Worm (Caenorhabditis elegans) whole organism, young adult: ENCODE results near the gene C33A12.19.

Experiments used
- B0035.1 ChIP-seq: sonication (generic microtip); optimal IDR thresholded peaks from 2 replicates; lab custom pipeline; 2016; ENCODE audit warnings: missing genetic modification characterization, mild to moderate bottlenecking, missing compliant biosample characterization, missing genotype, missing genetic modification reagents
- C17E4.6 ChIP-seq: fragments of 200-800 bp; sonication (Bioruptor generic); IDR thresholded peaks from 2 replicates; pipeline ENCODE4 v1.3.6; 2022; ENCODE audit warnings: missing genetic modification reagents, missing genetic modification characterization, missing compliant biosample characterization
- F23B12.7 ChIP-seq: sonication (generic microtip); optimal IDR thresholded peaks from 2 replicates; lab custom pipeline; 2017; ENCODE audit warnings: missing genetic modification characterization, mild to moderate bottlenecking, missing compliant biosample characterization, antibody characterized with exemption, moderate library complexity; ENCODE audit not compliant: insufficient read depth
- F49E8.2 ChIP-seq: sonication (generic microtip); optimal IDR thresholded peaks from 3 replicates; lab custom pipeline; 2017; ENCODE audit warnings: missing genetic modification characterization, mild to moderate bottlenecking, missing compliant biosample characterization, antibody characterized with exemption, moderate library complexity; ENCODE audit not compliant: insufficient read depth
- F57A8.1 ChIP-seq: fragments of 200-800 bp; sonication (Bioruptor generic); optimal IDR thresholded peaks from 2 replicates; lab custom pipeline; 2018; ENCODE audit warnings: mild to moderate bottlenecking, missing genetic modification characterization, moderate library complexity, missing compliant biosample characterization
- K11D2.4 ChIP-seq: fragments of 200-800 bp; sonication (Bioruptor generic); IDR thresholded peaks from 2 replicates; pipeline ENCODE4 v1.3.6; 2022; ENCODE audit warnings: missing genetic modification reagents, missing genetic modification characterization, missing compliant biosample characterization
- K12H6.12 ChIP-seq: fragments of 200-800 bp; sonication (Bioruptor generic); optimal IDR thresholded peaks from 2 replicates; lab custom pipeline; 2018; ENCODE audit warnings: mild to moderate bottlenecking, missing genetic modification characterization, missing compliant biosample characterization
- T07F8.4 ChIP-seq: sonication (generic microtip); optimal IDR thresholded peaks from 2 replicates; lab custom pipeline; 2016; ENCODE audit warnings: mild to moderate bottlenecking, missing genetic modification characterization, moderate library complexity, missing compliant biosample characterization
- T26A5.8 ChIP-seq: sonication (generic microtip); optimal IDR thresholded peaks from 2 replicates; lab custom pipeline; 2016; ENCODE audit warnings: missing genetic modification characterization, missing compliant biosample characterization
- Y56A3A.18 ChIP-seq: fragments of 200-800 bp; sonication (Bioruptor generic); IDR thresholded peaks from 2 replicates; pipeline ENCODE4 v1.3.6; 2022; ENCODE audit warnings: missing genetic modification reagents, missing genetic modification characterization, missing compliant biosample characterization
- Y79H2A.3 ChIP-seq: fragments of 200-800 bp; sonication (Bioruptor generic); conservative IDR thresholded peaks from 2 replicates; pipeline ENCODE4 v1.3.6; 2022; ENCODE audit warnings: missing genetic modification reagents, missing genetic modification characterization, missing compliant biosample characterization
- ZK185.1 ChIP-seq: sonication (generic microtip); optimal IDR thresholded peaks from 2 replicates; lab custom pipeline; 2016; ENCODE audit warnings: mild to moderate bottlenecking, missing genetic modification characterization, missing compliant biosample characterization; ENCODE audit not compliant: poor library complexity, severe bottlenecking
- akir-1 ChIP-seq: fragments of 200-800 bp; sonication (Bioruptor generic); optimal IDR thresholded peaks from 2 replicates; lab custom pipeline; 2018; ENCODE audit warnings: mild to moderate bottlenecking, missing genetic modification characterization, moderate library complexity, missing compliant biosample characterization
- aptf-2 ChIP-seq: fragments of 200-800 bp; sonication (Bioruptor generic); conservative IDR thresholded peaks from 2 replicates; pipeline ENCODE4 v1.3.6; 2022; ENCODE audit warnings: missing genetic modification reagents, missing genetic modification characterization, missing compliant biosample characterization
- attf-6 ChIP-seq: fragments of 200-800 bp; sonication (Bioruptor generic); IDR thresholded peaks from 2 replicates; pipeline ENCODE4 v1.3.6; 2022; ENCODE audit warnings: missing genetic modification reagents, missing genetic modification characterization, missing compliant biosample characterization
- bed-1 ChIP-seq: fragments of 200-800 bp; sonication (Bioruptor generic); IDR thresholded peaks from 2 replicates; pipeline ENCODE4 v1.3.6; 2022; ENCODE audit warnings: missing genetic modification reagents, missing genetic modification characterization, missing compliant biosample characterization
- bed-2 ChIP-seq: fragments of 200-800 bp; sonication (Bioruptor generic); IDR thresholded peaks from 2 replicates; pipeline ENCODE4 v1.3.6; 2022; ENCODE audit warnings: missing genetic modification reagents, missing genetic modification characterization, missing compliant biosample characterization
- ccch-3 ChIP-seq: fragments of 200-800 bp; sonication (Bioruptor generic); optimal IDR thresholded peaks from 2 replicates; lab custom pipeline; 2018; ENCODE audit warnings: mild to moderate bottlenecking, missing genetic modification characterization, missing compliant biosample characterization
- ceh-100 ChIP-seq: fragments of 200-800 bp; sonication (Bioruptor generic); IDR thresholded peaks from 2 replicates; pipeline ENCODE4 v1.3.6; 2022; ENCODE audit warnings: missing genetic modification reagents, missing genetic modification characterization, missing compliant biosample characterization
- dpff-1 ChIP-seq: sonication (generic microtip); optimal IDR thresholded peaks from 2 replicates; lab custom pipeline; 2017; ENCODE audit warnings: mild to moderate bottlenecking, missing genetic modification characterization, missing compliant biosample characterization
- efl-1 ChIP-seq: fragments of 150-350 bp; optimal IDR thresholded peaks from 2 replicates; lab custom pipeline; 2014; ENCODE audit warnings: missing biosample characterization, missing genetic modification reagents, missing genetic modification characterization
- egrh-3 ChIP-seq: fragments of 200-800 bp; sonication (Bioruptor generic); IDR thresholded peaks from 2 replicates; pipeline ENCODE4 v1.3.6; 2022; ENCODE audit warnings: missing genetic modification reagents, missing genetic modification characterization, missing compliant biosample characterization
- ekl-4 ChIP-seq: fragments of 200-800 bp; sonication (Bioruptor generic); IDR thresholded peaks from 2 replicates; pipeline ENCODE4 v1.3.6; 2022; ENCODE audit warnings: missing genetic modification reagents, missing genetic modification characterization, missing compliant biosample characterization
- gei-17 ChIP-seq: fragments of 200-800 bp; sonication (Bioruptor generic); optimal IDR thresholded peaks from 2 replicates; lab custom pipeline; 2018; ENCODE audit warnings: mild to moderate bottlenecking, missing genetic modification characterization, missing compliant biosample characterization
- hmg-1.2 ChIP-seq: fragments of 200-800 bp; sonication (Bioruptor generic); IDR thresholded peaks from 2 replicates; pipeline ENCODE4 v1.3.6; 2022; ENCODE audit warnings: missing genetic modification reagents, missing genetic modification characterization, missing compliant biosample characterization
- hmg-20 ChIP-seq: fragments of 200-800 bp; sonication (Bioruptor generic); IDR thresholded peaks from 2 replicates; pipeline ENCODE4 v1.3.6; 2022; ENCODE audit warnings: missing genetic modification reagents, missing genetic modification characterization, missing compliant biosample characterization
- hrde-1 ChIP-seq: sonication (generic microtip); optimal IDR thresholded peaks from 2 replicates; lab custom pipeline; 2016; ENCODE audit warnings: missing genetic modification characterization, mild to moderate bottlenecking, missing compliant biosample characterization, moderate library complexity, missing genotype, missing genetic modification reagents, borderline replicate concordance
- let-607 ChIP-seq, 2 experiments: fragments of 200-800 bp in 1 of 2; sonication (Bioruptor generic) in 1 of 2; sonication (generic microtip) in 1 of 2; optimal IDR thresholded peaks; 2 replicates each; lab custom pipeline; 2016 to 2018; ENCODE audit warnings: mild to moderate bottlenecking in 2 of 2, missing compliant biosample characterization in 2 of 2, missing genetic modification characterization in 2 of 2, moderate library complexity in 2 of 2, missing genotype in 1 of 2
- lin-35 ChIP-seq, 3 experiments: fragments of 150-350 bp in 2 of 3; sonication (generic microtip) in 1 of 3; optimal IDR thresholded peaks; 2 replicates each; lab custom pipeline; 2014 to 2018; ENCODE audit warnings: missing biosample characterization in 3 of 3, missing genetic modification characterization in 3 of 3, missing genetic modification reagents in 3 of 3
- madf-10 ChIP-seq: sonication (generic microtip); optimal IDR thresholded peaks from 2 replicates; lab custom pipeline; 2016; ENCODE audit warnings: mild to moderate bottlenecking, missing genetic modification characterization, missing compliant biosample characterization
- nhr-120 ChIP-seq: fragments of 200-800 bp; sonication (Bioruptor generic); IDR thresholded peaks from 2 replicates; pipeline ENCODE4 v1.3.6; 2022; ENCODE audit warnings: missing genetic modification characterization, missing compliant biosample characterization
- nhr-27 ChIP-seq: fragments of 200-800 bp; sonication (Bioruptor generic); optimal IDR thresholded peaks from 2 replicates; lab custom pipeline; 2018; ENCODE audit warnings: mild to moderate bottlenecking, missing genetic modification characterization, moderate library complexity, missing compliant biosample characterization
- nhr-80 ChIP-seq: sonication (generic microtip); optimal IDR thresholded peaks from 2 replicates; lab custom pipeline; 2016; ENCODE audit warnings: missing genetic modification characterization, missing compliant biosample characterization
- nhr-90 ChIP-seq: sonication (generic microtip); optimal IDR thresholded peaks from 2 replicates; lab custom pipeline; 2016; ENCODE audit warnings: missing genotype, mild to moderate bottlenecking, missing genetic modification characterization, missing compliant biosample characterization
- repo-1 ChIP-seq: sonication (generic microtip); optimal IDR thresholded peaks from 2 replicates; lab custom pipeline; 2017; ENCODE audit warnings: mild to moderate bottlenecking, missing genetic modification characterization, missing compliant biosample characterization
- somi-1 ChIP-seq: fragments of 200-800 bp; sonication (Bioruptor generic); optimal IDR thresholded peaks from 2 replicates; lab custom pipeline; 2018; ENCODE audit warnings: mild to moderate bottlenecking, missing genetic modification characterization, missing compliant biosample characterization
- sptf-2 ChIP-seq: fragments of 200-800 bp; sonication (Bioruptor generic); optimal IDR thresholded peaks from 2 replicates; lab custom pipeline; 2018; ENCODE audit warnings: mild to moderate bottlenecking, missing genetic modification characterization, missing compliant biosample characterization
- tlf-1 ChIP-seq: fragments of 200-800 bp; sonication (Bioruptor generic); optimal IDR thresholded peaks from 2 replicates; lab custom pipeline; 2018; ENCODE audit warnings: mild to moderate bottlenecking, missing genetic modification characterization, missing compliant biosample characterization
- xnd-1 ChIP-seq: sonication (generic microtip); optimal IDR thresholded peaks from 2 replicates; lab custom pipeline; 2016; ENCODE audit warnings: missing genotype, missing genetic modification reagents, missing genetic modification characterization, missing compliant biosample characterization
- zim-3 ChIP-seq: sonication (generic microtip); optimal IDR thresholded peaks from 2 replicates; lab custom pipeline; 2017; ENCODE audit warnings: mild to moderate bottlenecking, missing genetic modification characterization, moderate library complexity, missing compliant biosample characterization
- ztf-28 ChIP-seq: fragments of 200-800 bp; sonication (Bioruptor generic); IDR thresholded peaks from 2 replicates; pipeline ENCODE4 v1.3.6; 2022; ENCODE audit warnings: missing genetic modification reagents, missing genetic modification characterization, missing compliant biosample characterization
- ztf-6 ChIP-seq: fragments of 200-800 bp; sonication (Bioruptor generic); IDR thresholded peaks from 2 replicates; pipeline ENCODE4 v1.3.6; 2022; ENCODE audit warnings: missing genetic modification reagents, missing genetic modification characterization, missing compliant biosample characterization

Gene C33A12.19

DNA sequence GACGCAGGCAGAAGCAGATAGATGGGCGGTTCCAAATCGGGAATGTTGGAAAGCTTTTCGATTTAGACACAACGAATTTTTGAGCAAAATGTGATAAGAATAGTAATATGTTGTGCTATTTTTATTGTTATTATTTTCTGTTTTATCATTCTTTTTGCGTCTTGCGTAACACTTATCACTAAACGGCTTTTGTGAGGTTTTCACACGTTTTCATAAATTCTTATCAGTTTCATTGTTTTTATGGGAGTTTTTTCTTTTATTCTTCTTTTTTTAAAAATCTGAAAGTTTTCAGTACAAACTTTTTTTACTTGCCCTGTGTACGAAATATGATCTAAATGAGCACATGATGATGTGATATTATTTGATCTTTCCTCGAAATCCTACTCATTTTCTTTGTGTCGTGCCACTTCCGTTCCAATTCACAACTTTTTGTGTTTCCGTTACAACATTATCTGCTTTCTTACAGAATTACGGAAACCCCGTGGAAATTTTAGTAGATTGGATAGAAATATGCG, 23.6 kb downstream of the C33A12.19 start, which contains the start of gene fbl-1:
TSS of gene fbl-1 (plus strand) at position 465 of the 515 bp plus-strand sequence.
- TF ChIP-seq nhr-80: peak; percentile 47
- TF ChIP-seq nhr-90 (tag; lab: Kevin White, UChicago): no peak
- TF ChIP-seq Y79H2A.3 (GFP tag; lab: Robert Waterston, UW): no peak

DNA sequence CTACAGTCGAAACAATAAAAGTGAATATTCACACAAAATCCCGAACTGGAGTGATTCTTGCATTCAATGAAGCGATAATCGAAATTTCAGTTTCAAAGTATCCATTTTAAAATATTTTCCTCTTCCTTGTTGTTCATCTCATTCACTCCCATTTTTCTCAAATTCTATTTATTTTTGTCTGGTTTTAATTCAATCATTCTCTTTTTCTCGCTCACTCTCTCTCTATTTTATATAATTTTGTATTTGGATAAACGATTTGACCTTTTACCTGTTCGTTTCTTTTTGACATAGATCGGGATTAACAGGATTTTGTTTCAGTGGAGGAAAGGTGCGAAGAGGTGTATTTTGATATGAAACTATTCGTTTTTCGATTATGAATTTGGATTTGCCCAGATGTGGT, 29.2 kb downstream of the C33A12.19 start, which contains the start of gene T05A1.5:
TSS of gene T05A1.5 (plus strand) at position 301 of the 400 bp plus-strand sequence.
- TF ChIP-seq dpff-1 (tag; lab: Kevin White, UChicago) (no peak), ZK185.1 (tag; lab: Kevin White, UChicago) (no peak), repo-1 (no peak), T07F8.4 (no peak), madf-10 (no peak), ccch-3 (no peak), hmg-20 (GFP tag; lab: Robert Waterston, UW) (no peak), nhr-120 (GFP tag; lab: Robert Waterston, UW) (no peak), F57A8.1 (no peak), nhr-27 (tag; lab: Kevin White, UChicago) (no peak), gei-17 (GFP tag; lab: Kevin White, UChicago) (no peak), K12H6.12 (tag; lab: Kevin White, UChicago) (no peak), egrh-3 (GFP tag; lab: Robert Waterston, UW) (no peak), aptf-2 (GFP tag; lab: Robert Waterston, UW) (no peak)

ce11 chrIV:9563079-9563478, 46.3 kb downstream of the C33A12.19 start, which contains the start of gene col-122:
Gene col-122 (plus strand): TSS chrIV:9563379.
- no peak for TF ChIP-seq nhr-80
- TF ChIP-seq akir-1 (GFP tag; lab: Kevin White, UChicago): no peak
- no peak for TF ChIP-seq Y79H2A.3 (GFP tag; lab: Robert Waterston, UW)
- no peak for TF ChIP-seq ztf-28
- TF ChIP-seq C17E4.6 (GFP tag; lab: Robert Waterston, UW): no peak
- TF ChIP-seq zim-3 (tag; lab: Kevin White, UChicago): no peak
- no peak for TF ChIP-seq F57A8.1
- TF ChIP-seq lin-35 (GFP tag; optimal IDR thresholded peaks at IDR 0.05; lab: Kevin White, UChicago): no peak
- TF ChIP-seq bed-1 (GFP tag; lab: Robert Waterston, UW): no peak
- no peak for TF ChIP-seq Y56A3A.18 (GFP tag; lab: Robert Waterston, UW)
- TF ChIP-seq F49E8.2 (tag; lab: Kevin White, UChicago): no peak
- TF ChIP-seq ceh-100: no peak
- no peak for TF ChIP-seq tlf-1 (GFP tag; lab: Kevin White, UChicago)
- TF ChIP-seq K11D2.4: no peak; the same call in 1 of the 2 replicates
- no peak for TF ChIP-seq hmg-1.2 (GFP tag; lab: Robert Waterston, UW)
- TF ChIP-seq bed-2 (GFP tag; lab: Robert Waterston, UW): no peak
- no peak for TF ChIP-seq somi-1
- TF ChIP-seq repo-1: no peak
- no peak for TF ChIP-seq B0035.1 (tag; lab: Kevin White, UChicago)

ce11 chrIV:9563529-9564376, 47.0 kb downstream of the C33A12.19 start:
- TF ChIP-seq efl-1 (GFP tag; lab: Kevin White, UChicago) (no peak), xnd-1 (no peak), ekl-4 (GFP tag; lab: Robert Waterston, UW) (no peak), tlf-1 (GFP tag; lab: Kevin White, UChicago) (no peak), attf-6 (no peak), T26A5.8 (peak; percentile 10), let-607 (tag; optimal IDR thresholded peaks at IDR 0.05; lab: Kevin White, UChicago) (no peak), aptf-2 (GFP tag; lab: Robert Waterston, UW) (no peak), repo-1 (peak; percentile 10), sptf-2 (GFP tag; lab: Kevin White, UChicago) (peak; percentile 14), ztf-6 (GFP tag; lab: Robert Waterston, UW) (no peak), dpff-1 (tag; lab: Kevin White, UChicago) (no peak), hrde-1 (no peak), F23B12.7 (tag; lab: Kevin White, UChicago) (no peak)
